Fruit fly (Drosophila melanogaster): ENCODE results near the gene CG6136.

- TF ChIP-seq ttk (optimal IDR thresholded peaks at IDR 0.05) (no peak), psq (optimal IDR thresholded peaks at IDR 0.05) (no peak), Sin3A (optimal IDR thresholded peaks at IDR 0.05) (no peak), insv (optimal IDR thresholded peaks at IDR 0.05) (no peak), h (optimal IDR thresholded peaks at IDR 0.05) (no peak), Myc (optimal IDR thresholded peaks at IDR 0.05) (no peak)
Observed at dm6 chr3R:15363608-15364007, 8.4 kb downstream of the CG6136 start, which contains the start of gene CG6171.

Measured in Kc167 (cell line).